Fruit fly (Drosophila melanogaster) whole organism, prepupa: Measurements from ENCODE around the gene CG5968.
A peak's percentile ranks its signal among the peaks of the same experiment; 100 is the strongest.

Experiments
- CG10631 ChIP-seq: fragments of 200-800 bp; sonication (Bioruptor generic); optimal IDR thresholded peaks from 2 replicates; lab custom pipeline; 2016; ENCODE audit warnings: missing biosample characterization, missing genetic modification characterization
- CG11294 ChIP-seq: fragments of 200-800 bp; sonication (Bioruptor generic); IDR thresholded peaks from 2 replicates; pipeline ENCODE4 v1.3.6; 2022; ENCODE audit warnings: missing biosample characterization, missing genetic modification characterization
- CG16779 ChIP-seq: fragments of 200-800 bp; sonication (Bioruptor generic); optimal IDR thresholded peaks from 3 replicates; lab custom pipeline; 2017; ENCODE audit warnings: missing biosample characterization, mild to moderate bottlenecking, missing genetic modification characterization
- CG3032 ChIP-seq: fragments of 200-800 bp; optimal IDR thresholded peaks from 2 replicates; lab custom pipeline; 2019; ENCODE audit warnings: missing biosample characterization, mild to moderate bottlenecking, missing genetic modification characterization, moderate library complexity
- CG31627 ChIP-seq: fragments of 200-800 bp; sonication (Bioruptor generic); optimal IDR thresholded peaks from 3 replicates; lab custom pipeline; 2016; ENCODE audit warnings: missing biosample characterization, missing genetic modification characterization
- CG6854 ChIP-seq: fragments of 200-800 bp; sonication (Bioruptor generic); optimal IDR thresholded peaks from 2 replicates; lab custom pipeline; 2017; ENCODE audit warnings: missing biosample characterization, mild to moderate bottlenecking, missing genetic modification characterization
- CG7368 ChIP-seq: fragments of 200-800 bp; sonication (Bioruptor generic); optimal IDR thresholded peaks from 3 replicates; lab custom pipeline; 2016; ENCODE audit warnings: missing biosample characterization, missing genetic modification characterization
- CG8119 ChIP-seq: fragments of 200-800 bp; sonication (Bioruptor generic); IDR thresholded peaks from 3 replicates; pipeline ENCODE4 v1.3.6; 2022; ENCODE audit warnings: missing biosample characterization, missing genetic modification characterization
- Ets96B ChIP-seq: fragments of 200-800 bp; optimal IDR thresholded peaks from 2 replicates; lab custom pipeline; 2019; ENCODE audit warnings: missing biosample characterization, mild to moderate bottlenecking, missing genetic modification characterization, moderate library complexity
- Hr4 ChIP-seq: fragments of 200-800 bp; sonication (Bioruptor generic); optimal IDR thresholded peaks from 3 replicates; lab custom pipeline; 2016; ENCODE audit warnings: missing biosample characterization, missing genetic modification characterization
- Smox ChIP-seq: fragments of 200-800 bp; sonication (Bioruptor generic); optimal IDR thresholded peaks from 3 replicates; lab custom pipeline; 2016; ENCODE audit warnings: missing biosample characterization, missing genetic modification characterization
- Sox102F ChIP-seq: fragments of 200-800 bp; sonication (Bioruptor generic); optimal IDR thresholded peaks from 2 replicates; lab custom pipeline; 2016; ENCODE audit warnings: missing biosample characterization, mild to moderate bottlenecking, missing genetic modification characterization
- acj6 ChIP-seq: fragments of 200-800 bp; sonication (Bioruptor generic); optimal IDR thresholded peaks from 3 replicates; lab custom pipeline; 2016; ENCODE audit warnings: missing biosample characterization, missing genetic modification characterization
- pdm3 ChIP-seq: fragments of 200-800 bp; sonication (Bioruptor generic); optimal IDR thresholded peaks from 3 replicates; lab custom pipeline; 2016; ENCODE audit warnings: missing biosample characterization, missing genetic modification characterization

DNA sequence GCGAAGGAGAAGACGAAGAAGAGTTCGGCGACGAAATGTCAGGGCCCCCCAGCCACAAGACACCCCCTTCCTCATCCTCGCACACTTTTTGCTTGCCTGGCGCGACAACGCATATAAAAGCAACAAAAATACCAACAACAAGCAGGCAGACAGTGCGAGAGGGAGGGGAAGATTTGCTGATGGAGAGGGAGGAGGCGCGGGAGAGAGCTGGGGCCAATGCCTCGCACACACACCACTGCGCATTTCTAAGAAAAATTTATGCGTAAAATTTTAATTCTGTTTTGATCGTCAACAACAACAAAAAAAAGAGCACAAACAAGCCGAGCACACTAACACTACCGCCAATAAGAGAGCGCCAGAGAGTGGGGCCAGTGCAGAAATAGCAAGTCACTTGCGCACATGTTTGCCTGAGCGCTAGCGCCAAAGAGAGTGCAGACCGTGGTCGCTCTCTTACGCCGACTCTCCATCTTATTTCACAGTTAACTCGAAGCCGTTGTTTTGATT, 23.7 kb downstream of the CG5968 start:
- TF ChIP-seq CG31627 (no peak), acj6 (no peak), CG3032 (tag; lab: Kevin White, UChicago) (peak; percentile 70), CG7368 (GFP tag; lab: Kevin White, UChicago) (peak; percentile 38), CG16779 (tag; lab: Kevin White, UChicago) (peak; percentile 68), CG11294 (GFP tag; lab: Robert Waterston, UW) (peak; percentile 67; the same call in 1 of the 2 replicates), CG10631 (GFP tag; lab: Kevin White, UChicago) (no peak), Sox102F (no peak), CG6854 (GFP tag; lab: Kevin White, UChicago) (peak; percentile 76), Hr4 (GFP tag; lab: Kevin White, UChicago) (no peak), Ets96B (peak; percentile 59), CG8119 (GFP tag; lab: Robert Waterston, UW) (peak; percentile 68), pdm3 (no peak), Smox (no peak)
